Fruit fly (Drosophila melanogaster) whole organism, embryonic: ENCODE data around the gene Dok.

Experiments used
- Aef1 ChIP-seq: fragments of 200-800 bp; sonication (Bioruptor generic); IDR thresholded peaks from 3 replicates; pipeline ENCODE4 v1.3.6; 2022; ENCODE audit warnings: missing biosample characterization, missing genetic modification characterization
- Atf6 ChIP-seq: fragments of 200-800 bp; sonication (Bioruptor generic); IDR thresholded peaks from 2 replicates; pipeline ENCODE4 v1.3.6; 2022; ENCODE audit warnings: missing biosample characterization, missing genetic modification characterization
- Bdp1 ChIP-seq: fragments of 200-800 bp; sonication (Bioruptor generic); optimal IDR thresholded peaks from 3 replicates; lab custom pipeline; 2016; ENCODE audit warnings: missing biosample characterization, missing genetic modification characterization
- Bteb2 ChIP-seq: fragments of 200-800 bp; sonication (Bioruptor generic); optimal IDR thresholded peaks from 2 replicates; lab custom pipeline; 2016; ENCODE audit warnings: missing biosample characterization, missing genetic modification characterization
- CG10654 ChIP-seq: fragments of 200-800 bp; sonication (Bioruptor generic); optimal IDR thresholded peaks from 2 replicates; lab custom pipeline; 2016; ENCODE audit warnings: missing biosample characterization, missing genetic modification characterization
- CG11456 ChIP-seq: fragments of 200-800 bp; sonication (Bioruptor generic); IDR thresholded peaks from 3 replicates; pipeline ENCODE4 v1.3.6; 2022; ENCODE audit warnings: missing biosample characterization, missing genetic modification characterization
- CG12391 ChIP-seq: fragments of 200-800 bp; sonication (Bioruptor generic); optimal IDR thresholded peaks from 3 replicates; lab custom pipeline; 2018; ENCODE audit warnings: missing biosample characterization, mild to moderate bottlenecking, missing genetic modification characterization, moderate library complexity
- CG13123 ChIP-seq: fragments of 200-800 bp; sonication (Bioruptor generic); optimal IDR thresholded peaks from 2 replicates; lab custom pipeline; 2016; ENCODE audit warnings: missing biosample characterization, missing genetic modification characterization
- CG13424 ChIP-seq: fragments of 200-800 bp; sonication (Bioruptor generic); optimal IDR thresholded peaks from 2 replicates; lab custom pipeline; 2019; ENCODE audit warnings: missing biosample characterization, mild to moderate bottlenecking, missing genetic modification characterization, moderate library complexity
- CG14014 ChIP-seq: fragments of 200-800 bp; sonication (Bioruptor generic); IDR thresholded peaks from 2 replicates; pipeline ENCODE4 v1.3.6; 2022; ENCODE audit warnings: missing biosample characterization, missing genetic modification characterization
- CG18619 ChIP-seq: fragments of 200-800 bp; sonication (Bioruptor generic); optimal IDR thresholded peaks from 3 replicates; lab custom pipeline; 2017; ENCODE audit warnings: missing biosample characterization, mild to moderate bottlenecking, missing genetic modification characterization
- CG2875 ChIP-seq: fragments of 200-800 bp; sonication (Bioruptor generic); optimal IDR thresholded peaks from 2 replicates; lab custom pipeline; 2017; ENCODE audit warnings: missing biosample characterization, mild to moderate bottlenecking, missing genetic modification characterization, missing genetic modification reagents
- CG4820 ChIP-seq: fragments of 200-800 bp; sonication (Bioruptor generic); optimal IDR thresholded peaks from 3 replicates; lab custom pipeline; 2016; ENCODE audit warnings: missing biosample characterization, missing genetic modification characterization
- CG5245 ChIP-seq: fragments of 200-800 bp; sonication (Bioruptor generic); optimal IDR thresholded peaks from 3 replicates; lab custom pipeline; 2016; ENCODE audit warnings: missing biosample characterization, missing genetic modification characterization
- CG6813 ChIP-seq: fragments of 200-800 bp; sonication (Bioruptor generic); optimal IDR thresholded peaks from 2 replicates; lab custom pipeline; 2017; ENCODE audit warnings: missing biosample characterization, missing genetic modification characterization, mild to moderate bottlenecking, moderate library complexity, missing genetic modification reagents
- CG9932 ChIP-seq: fragments of 200-800 bp; sonication (Bioruptor generic); IDR thresholded peaks from 2 replicates; pipeline ENCODE4 v1.3.6; 2022; ENCODE audit warnings: missing biosample characterization, missing genetic modification characterization
- CkIIα-i1 ChIP-seq: fragments of 200-800 bp; sonication (Bioruptor generic); IDR thresholded peaks from 2 replicates; pipeline ENCODE4 v1.3.6; 2022; ENCODE audit warnings: missing biosample characterization, missing genetic modification characterization
- Fer2 ChIP-seq: fragments of 200-800 bp; sonication (Bioruptor generic); optimal IDR thresholded peaks from 2 replicates; lab custom pipeline; 2018; ENCODE audit warnings: missing biosample characterization, mild to moderate bottlenecking, missing genetic modification characterization, moderate library complexity
- Gug ChIP-seq: fragments of 200-800 bp; sonication (Bioruptor generic); IDR thresholded peaks from 4 replicates; pipeline ENCODE4 v1.3.6; 2022; ENCODE audit warnings: missing biosample characterization, missing genetic modification characterization
- Hr39 ChIP-seq: fragments of >200 bp; optimal IDR thresholded peaks from 2 replicates; lab custom pipeline; 2017
- Lpt ChIP-seq: fragments of >200 bp; optimal IDR thresholded peaks from 2 replicates; lab custom pipeline; 2018; ENCODE audit warnings: missing biosample characterization, missing genetic modification characterization
- Neu2 ChIP-seq: fragments of 200-800 bp; sonication (Bioruptor generic); optimal IDR thresholded peaks from 3 replicates; lab custom pipeline; 2016; ENCODE audit warnings: missing biosample characterization, missing genetic modification characterization, borderline replicate concordance
- Nf-YB ChIP-seq: fragments of 200-800 bp; sonication (Bioruptor generic); optimal IDR thresholded peaks from 3 replicates; lab custom pipeline; 2019; ENCODE audit warnings: missing biosample characterization, mild to moderate bottlenecking, missing genetic modification characterization, moderate library complexity
- Nf-YC ChIP-seq: fragments of 200-800 bp; optimal IDR thresholded peaks from 3 replicates; lab custom pipeline; 2019; ENCODE audit warnings: missing biosample characterization, mild to moderate bottlenecking, missing genetic modification characterization, moderate library complexity
- Side ChIP-seq: fragments of 200-800 bp; sonication (Bioruptor generic); optimal IDR thresholded peaks from 2 replicates; lab custom pipeline; 2016; ENCODE audit warnings: missing biosample characterization, missing genetic modification characterization
- Stat92E ChIP-seq, 3 experiments: fragments of >200 bp in 2 of 3; fragments of 200-800 bp in 1 of 3; sonication (Bioruptor generic) in 1 of 3; optimal IDR thresholded peaks; 2 replicates each; lab custom pipeline; 2017 to 2019; ENCODE audit warnings: missing biosample characterization in 3 of 3, missing genetic modification characterization in 3 of 3, mild to moderate bottlenecking in 1 of 3, moderate library complexity in 1 of 3
- Tbp ChIP-seq: fragments of >200 bp; optimal IDR thresholded peaks from 2 replicates; lab custom pipeline; 2018; ENCODE audit warnings: missing biosample characterization, missing genetic modification characterization
- Vsx1 ChIP-seq: fragments of 200-800 bp; sonication (Bioruptor generic); optimal IDR thresholded peaks from 2 replicates; lab custom pipeline; 2017; ENCODE audit warnings: missing biosample characterization, mild to moderate bottlenecking, missing genetic modification characterization, missing genetic modification reagents
- chinmo ChIP-seq: fragments of 200-800 bp; sonication (Bioruptor generic); IDR thresholded peaks from 4 replicates; pipeline ENCODE4 v1.3.6; 2022; ENCODE audit warnings: missing biosample characterization, missing genetic modification characterization; ENCODE audit not compliant: partially characterized antibody
- ci ChIP-seq: fragments of 200-800 bp; sonication (Bioruptor generic); IDR thresholded peaks from 3 replicates; pipeline ENCODE4 v1.3.6; 2022; ENCODE audit warnings: missing biosample characterization, missing genetic modification characterization
- crol ChIP-seq: fragments of 200-800 bp; sonication (Bioruptor generic); IDR thresholded peaks from 2 replicates; pipeline ENCODE4 v1.3.6; 2022; ENCODE audit warnings: missing biosample characterization, missing genetic modification characterization
- dan ChIP-seq: fragments of 200-800 bp; sonication (Bioruptor generic); IDR thresholded peaks from 2 replicates; pipeline ENCODE4 v1.3.6; 2022; ENCODE audit warnings: missing biosample characterization, missing genetic modification characterization
- dmrt99B ChIP-seq: fragments of 200-800 bp; sonication (Bioruptor generic); optimal IDR thresholded peaks from 2 replicates; lab custom pipeline; 2018; ENCODE audit warnings: missing biosample characterization, mild to moderate bottlenecking, missing genetic modification characterization, moderate library complexity
- en ChIP-seq: fragments of 200-800 bp; sonication (Bioruptor generic); optimal IDR thresholded peaks from 2 replicates; lab custom pipeline; 2016; ENCODE audit warnings: missing biosample characterization, missing genetic modification characterization
- ham ChIP-seq: fragments of 200-800 bp; sonication (Bioruptor generic); IDR thresholded peaks from 2 replicates; pipeline ENCODE4 v1.3.6; 2022; ENCODE audit warnings: missing biosample characterization, missing genetic modification characterization
- ind ChIP-seq: fragments of 200-800 bp; sonication (Bioruptor generic); optimal IDR thresholded peaks from 3 replicates; lab custom pipeline; 2016; ENCODE audit warnings: missing biosample characterization, missing genetic modification characterization
- lbe ChIP-seq: fragments of 200-800 bp; sonication (Bioruptor generic); optimal IDR thresholded peaks from 2 replicates; lab custom pipeline; 2016; ENCODE audit warnings: missing biosample characterization, mild to moderate bottlenecking, missing genetic modification characterization
- lola ChIP-seq, 3 experiments: fragments of >200 bp in 2 of 3; fragments of 200-800 bp in 1 of 3; sonication (Bioruptor generic) in 1 of 3; optimal IDR thresholded peaks; 2 replicates each; lab custom pipeline; 2017 to 2019; ENCODE audit warnings: missing biosample characterization in 3 of 3, missing genetic modification characterization in 3 of 3, mild to moderate bottlenecking in 1 of 3, moderate library complexity in 1 of 3
- mam ChIP-seq: fragments of 200-800 bp; sonication (Bioruptor generic); optimal IDR thresholded peaks from 3 replicates; lab custom pipeline; 2016; ENCODE audit warnings: missing biosample characterization, missing genetic modification characterization
- odd ChIP-seq: fragments of 200-800 bp; sonication (Bioruptor generic); optimal IDR thresholded peaks from 2 replicates; lab custom pipeline; 2017; ENCODE audit warnings: missing biosample characterization, mild to moderate bottlenecking, missing genetic modification characterization
- pfk ChIP-seq: fragments of 200-800 bp; sonication (Bioruptor generic); optimal IDR thresholded peaks from 2 replicates; lab custom pipeline; 2018; ENCODE audit warnings: missing biosample characterization, mild to moderate bottlenecking, missing genetic modification characterization, moderate library complexity
- prd ChIP-seq, 3 experiments: fragments of >200 bp in 2 of 3; fragments of 200-800 bp in 1 of 3; sonication (Bioruptor generic) in 1 of 3; optimal IDR thresholded peaks in 2 of 3; IDR thresholded peaks in 1 of 3; 2 replicates in 2 of 3; 3 replicates in 1 of 3; pipeline versions ENCODE4 v1.3.6 to Lab custom; 2017 to 2022; ENCODE audit warnings: missing biosample characterization in 1 of 3, missing genetic modification characterization in 1 of 3
- repo ChIP-seq: fragments of 200-800 bp; sonication (Bioruptor generic); optimal IDR thresholded peaks from 2 replicates; lab custom pipeline; 2016; ENCODE audit warnings: missing biosample characterization, missing genetic modification characterization
- tap ChIP-seq: fragments of 200-800 bp; optimal IDR thresholded peaks from 3 replicates; lab custom pipeline; 2019; ENCODE audit warnings: missing biosample characterization, mild to moderate bottlenecking, missing genetic modification characterization, moderate library complexity
- vnd ChIP-seq: fragments of 200-800 bp; sonication (Bioruptor generic); IDR thresholded peaks from 3 replicates; pipeline ENCODE4 v1.3.6; 2022; ENCODE audit warnings: missing biosample characterization, missing genetic modification characterization; ENCODE audit not compliant: partially characterized antibody
- wek ChIP-seq: fragments of 200-800 bp; sonication (Bioruptor generic); optimal IDR thresholded peaks from 3 replicates; lab custom pipeline; 2018; ENCODE audit warnings: missing biosample characterization, mild to moderate bottlenecking, missing genetic modification characterization, moderate library complexity
- wor ChIP-seq: fragments of 200-800 bp; sonication (Bioruptor generic); IDR thresholded peaks from 2 replicates; pipeline ENCODE4 v1.3.6; 2022; ENCODE audit warnings: missing biosample characterization, missing genetic modification characterization
- yki ChIP-seq: fragments of >200 bp; optimal IDR thresholded peaks from 3 replicates; lab custom pipeline; 2018

Dok gene

dm6 chrX:7306538-7307477 is 17.2 kb upstream of the Dok start (continued):
- TF ChIP-seq dmrt99B (tag; lab: Kevin White, UChicago) = peak; percentile 92
- peak; percentile 72 for TF ChIP-seq Fer2 (tag; lab: Kevin White, UChicago)
- TF ChIP-seq lbe (GFP tag; lab: Kevin White, UChicago) = peak; percentile 82
- TF ChIP-seq Nf-YB = peak; percentile 78
- no peak; the same call in 1 of the 3 replicates for TF ChIP-seq ci (GFP tag; lab: Robert Waterston, UW)
- no peak for TF ChIP-seq Tbp (GFP tag; lab: Kevin White, UChicago)
- TF ChIP-seq Bteb2 (GFP tag; lab: Kevin White, UChicago) = peak; percentile 77
- peak; percentile 86 for TF ChIP-seq yki
- TF ChIP-seq Neu2 (GFP tag; lab: Kevin White, UChicago) = peak; percentile 46
- peak; percentile 96 for TF ChIP-seq CG13424 (tag; lab: Kevin White, UChicago)
- peak; percentile 58 for TF ChIP-seq CG9932 (GFP tag; lab: Robert Waterston, UW)
- TF ChIP-seq crol (GFP tag; lab: Robert Waterston, UW) = peak; percentile 100
- peak; percentile 60; the same call in 2 of the 3 replicates for TF ChIP-seq Aef1 (GFP tag; lab: Robert Waterston, UW)
- peak; percentile 82 for TF ChIP-seq CG10654 (GFP tag; lab: Kevin White, UChicago)
- TF ChIP-seq Lpt = no peak
- TF ChIP-seq repo = peak; percentile 49
- TF ChIP-seq chinmo (GFP tag; lab: Robert Waterston, UW) = peak; percentile 99
- 0 out of 2 replicates have a peak, but pooled peaks have one; percentile 56 for TF ChIP-seq CG14014 (GFP tag; lab: Robert Waterston, UW)
- peak; percentile 87 for TF ChIP-seq Nf-YC (tag; lab: Kevin White, UChicago)
- no peak for TF ChIP-seq Side
- TF ChIP-seq CG2875 = peak; percentile 92
- no peak for TF ChIP-seq vnd (GFP tag; lab: Robert Waterston, UW)
- peak; percentile 93 for TF ChIP-seq CG4820 (GFP tag; lab: Kevin White, UChicago)
- peak; percentile 81 for TF ChIP-seq Gug
- TF ChIP-seq CG11456 (GFP tag; lab: Robert Waterston, UW) = peak; percentile 67; the same call in 2 of the 3 replicates
- no peak for TF ChIP-seq prd (optimal IDR thresholded peaks at IDR 0.05; lab: Kevin White, UChicago)
- TF ChIP-seq prd (GFP tag; IDR thresholded peaks at IDR 0.05; lab: Robert Waterston, UW) = peak; percentile 83; the same call in 2 of the 3 replicates
- no peak for TF ChIP-seq Atf6 (GFP tag; lab: Robert Waterston, UW)
- TF ChIP-seq CkIIα-i1 = no peak
- TF ChIP-seq ind (GFP tag; lab: Kevin White, UChicago) = peak; percentile 86
- peak; percentile 97 for TF ChIP-seq CG18619 (GFP tag; lab: Kevin White, UChicago)
- TF ChIP-seq odd = peak; percentile 95
- peak; percentile 89 for TF ChIP-seq Vsx1
- TF ChIP-seq wor (GFP tag; lab: Robert Waterston, UW) = peak; percentile 84
- TF ChIP-seq lola (GFP tag; optimal IDR thresholded peaks at IDR 0.05; lab: Kevin White, UChicago) = peak in 1 of 3 experiments; percentile 98
- peak; percentile 67 for TF ChIP-seq CG5245 (GFP tag; lab: Kevin White, UChicago)
- no peak for TF ChIP-seq pfk (GFP tag; lab: Kevin White, UChicago)
- peak; percentile 58 for TF ChIP-seq Bdp1 (GFP tag; lab: Kevin White, UChicago)
- peak; percentile 63 for TF ChIP-seq dan (GFP tag; lab: Robert Waterston, UW)
- TF ChIP-seq mam (GFP tag; lab: Kevin White, UChicago) = peak; percentile 73
- TF ChIP-seq tap = peak; percentile 83
- no peak for TF ChIP-seq ham
- TF ChIP-seq Stat92E (GFP tag; optimal IDR thresholded peaks at IDR 0.05; lab: Kevin White, UChicago) = no peak
- TF ChIP-seq CG6813 (GFP tag; lab: Kevin White, UChicago) = peak; percentile 90
- peak; percentile 33 for TF ChIP-seq en
- peak; percentile 92 for TF ChIP-seq CG12391 (tag; lab: Kevin White, UChicago)
- peak; percentile 28 for TF ChIP-seq wek (GFP tag; lab: Kevin White, UChicago)
- no peak for TF ChIP-seq Hr39 (lab: Kevin White, UChicago)
- TF ChIP-seq CG13123 (GFP tag; lab: Kevin White, UChicago) = peak; percentile 60
